Worm (Caenorhabditis elegans): Measurements from ENCODE around the gene snt-6.

Gene snt-6

DNA sequence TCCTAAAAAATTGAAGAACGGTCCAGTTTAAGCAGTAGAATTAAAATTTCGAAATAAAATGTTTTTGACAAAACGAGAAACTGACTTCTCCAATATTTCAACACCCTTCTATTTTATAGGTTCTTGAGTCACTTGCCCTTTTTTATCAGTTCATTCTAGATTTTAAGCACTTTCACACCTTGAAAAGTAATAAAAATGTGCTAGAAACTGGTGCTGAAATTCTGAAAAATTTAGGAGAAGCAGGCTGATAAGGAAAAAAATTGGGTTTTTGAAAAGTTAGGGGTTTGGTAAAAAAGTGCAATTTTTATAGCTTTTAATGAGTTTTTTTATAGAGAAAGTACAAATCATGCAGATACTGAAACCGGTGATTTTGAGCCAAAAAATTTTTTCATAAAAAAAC, 10.3 kb upstream of the snt-6 start:
- TF ChIP-seq ceh-39 (tag; optimal IDR thresholded peaks at IDR 0.05): no peak
- no peak for TF ChIP-seq cnd-1 (tag; optimal IDR thresholded peaks at IDR 0.05)
- no peak for TF ChIP-seq zip-8 (tag; optimal IDR thresholded peaks at IDR 0.05)
- TF ChIP-seq unc-39 (tag; optimal IDR thresholded peaks at IDR 0.05): no peak

DNA sequence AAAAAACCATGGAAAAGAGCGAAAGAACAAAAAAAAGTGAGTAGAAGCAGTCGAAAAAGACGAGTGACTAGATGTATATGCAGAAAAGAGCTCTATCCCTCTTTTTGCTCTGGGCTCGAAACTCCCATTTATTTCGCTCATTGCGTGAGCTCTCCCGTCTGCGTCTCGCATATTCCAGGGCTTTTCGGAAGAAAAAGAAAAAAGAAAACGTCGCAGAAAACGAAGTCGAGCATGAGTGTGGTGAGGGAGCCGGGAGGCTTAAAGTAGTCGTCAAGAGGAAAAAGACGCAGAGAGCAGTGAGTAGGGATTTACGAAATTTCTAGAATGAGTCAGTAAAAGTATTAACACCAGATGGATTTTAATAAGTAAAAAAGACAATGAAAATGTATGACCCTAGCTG, 9.8 kb upstream of the snt-6 start:
- peak; percentile 67 for TF ChIP-seq ces-1 (GFP tag; optimal IDR thresholded peaks at IDR 0.05)
- TF ChIP-seq unc-62 (GFP tag; optimal IDR thresholded peaks at IDR 0.05): no peak
- peak; percentile 25 for TF ChIP-seq mep-1 (tag; optimal IDR thresholded peaks at IDR 0.05)

DNA sequence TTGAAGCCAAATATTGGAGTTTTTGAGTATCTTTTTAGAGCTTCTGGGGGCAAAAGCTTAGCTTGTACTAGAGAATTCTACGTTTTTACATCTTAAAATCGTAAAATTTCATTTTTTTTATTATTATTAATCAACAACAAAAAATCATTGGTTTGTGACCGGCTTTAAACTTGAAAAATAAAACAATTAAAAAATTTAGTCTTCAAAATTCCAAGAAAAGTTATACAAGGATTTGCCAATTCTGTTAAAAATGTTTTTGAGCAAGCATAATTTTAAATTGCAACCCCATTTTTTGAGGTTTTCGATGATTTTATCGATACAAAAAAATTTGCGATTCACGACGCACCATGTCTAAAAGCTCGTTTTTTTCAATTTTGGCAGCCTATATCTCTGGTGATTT, 7.2 kb upstream of the snt-6 start:
- no peak for TF ChIP-seq hlh-1 (tag; optimal IDR thresholded peaks at IDR 0.05)

DNA sequence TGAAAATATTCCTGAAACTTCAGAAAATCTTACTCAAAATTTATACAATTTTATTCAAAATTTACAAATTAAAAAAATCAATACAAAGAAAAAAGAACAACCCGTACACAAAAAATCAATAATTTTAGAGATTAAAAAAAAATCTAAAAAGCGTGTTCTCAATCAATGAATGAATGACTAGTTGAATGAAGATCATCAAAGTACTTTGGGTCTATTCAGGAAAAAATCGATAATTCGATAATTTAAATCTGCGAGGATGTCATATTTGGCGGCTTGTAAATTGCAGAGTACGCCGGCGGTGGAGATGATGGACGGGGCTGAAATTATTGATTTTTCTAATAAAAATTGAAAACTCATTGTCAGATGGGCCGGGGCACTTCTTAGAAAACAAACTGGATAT, 6.1 kb upstream of the snt-6 start:
- TF ChIP-seq nhr-2 (tag; optimal IDR thresholded peaks at IDR 0.05): no peak
- TF ChIP-seq mls-2 (tag; optimal IDR thresholded peaks at IDR 0.05): no peak
- no peak for TF ChIP-seq ceh-39 (tag; optimal IDR thresholded peaks at IDR 0.05)
- TF ChIP-seq unc-120 (tag; optimal IDR thresholded peaks at IDR 0.05; ENCODE audit: poor library complexity, severe bottlenecking): no peak
- TF ChIP-seq tbx-8 (GFP tag; optimal IDR thresholded peaks at IDR 0.05): no peak
- TF ChIP-seq elt-3 (tag; optimal IDR thresholded peaks at IDR 0.05): no peak
- TF ChIP-seq elt-1 (tag; optimal IDR thresholded peaks at IDR 0.05; ENCODE audit: borderline replicate concordance, insufficient read depth): no peak

DNA sequence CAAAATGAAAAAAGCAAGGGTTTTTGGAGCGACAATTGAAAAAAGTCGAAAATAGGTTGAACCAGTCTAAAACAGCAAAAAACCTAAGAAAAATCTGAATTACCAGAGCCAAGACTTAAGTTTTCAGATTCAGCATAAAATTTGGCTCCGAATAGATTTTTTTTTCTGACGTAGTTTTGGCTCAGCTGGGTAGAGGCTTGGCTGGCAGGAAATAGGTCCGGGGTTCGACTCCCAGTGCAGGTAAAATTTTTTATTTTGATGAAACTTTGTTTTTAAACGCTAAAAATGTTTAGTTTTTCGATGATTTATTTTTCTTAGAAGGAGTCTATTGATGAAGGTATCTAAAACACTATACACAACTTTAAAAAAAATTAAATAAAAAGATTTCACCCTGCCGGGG, 5.0 kb upstream of the snt-6 start:
- TF ChIP-seq ces-1 (GFP tag; optimal IDR thresholded peaks at IDR 0.05): no peak
- no peak for TF ChIP-seq zip-8 (tag; optimal IDR thresholded peaks at IDR 0.05)
- no peak for TF ChIP-seq tbx-8 (GFP tag; optimal IDR thresholded peaks at IDR 0.05)
- TF ChIP-seq nhr-12 (tag; optimal IDR thresholded peaks at IDR 0.05): no peak
- TF ChIP-seq mab-5 (tag; optimal IDR thresholded peaks at IDR 0.05): no peak
- no peak for TF ChIP-seq bed-3 (GFP tag; optimal IDR thresholded peaks at IDR 0.05)
- no peak for TF ChIP-seq nhr-28 (tag; optimal IDR thresholded peaks at IDR 0.05)
- TF ChIP-seq mls-2 (tag; optimal IDR thresholded peaks at IDR 0.05): no peak
- no peak for TF ChIP-seq unc-120 (tag; optimal IDR thresholded peaks at IDR 0.05; ENCODE audit: poor library complexity, severe bottlenecking)
- no peak for TF ChIP-seq M03D4.4 (tag; optimal IDR thresholded peaks at IDR 0.05)
- TF ChIP-seq unc-62 (GFP tag; optimal IDR thresholded peaks at IDR 0.05): no peak
- no peak for TF ChIP-seq cnd-1 (tag; optimal IDR thresholded peaks at IDR 0.05)
- TF ChIP-seq mep-1 (tag; optimal IDR thresholded peaks at IDR 0.05): no peak
- no peak for TF ChIP-seq ztf-11 (tag; optimal IDR thresholded peaks at IDR 0.05)

DNA sequence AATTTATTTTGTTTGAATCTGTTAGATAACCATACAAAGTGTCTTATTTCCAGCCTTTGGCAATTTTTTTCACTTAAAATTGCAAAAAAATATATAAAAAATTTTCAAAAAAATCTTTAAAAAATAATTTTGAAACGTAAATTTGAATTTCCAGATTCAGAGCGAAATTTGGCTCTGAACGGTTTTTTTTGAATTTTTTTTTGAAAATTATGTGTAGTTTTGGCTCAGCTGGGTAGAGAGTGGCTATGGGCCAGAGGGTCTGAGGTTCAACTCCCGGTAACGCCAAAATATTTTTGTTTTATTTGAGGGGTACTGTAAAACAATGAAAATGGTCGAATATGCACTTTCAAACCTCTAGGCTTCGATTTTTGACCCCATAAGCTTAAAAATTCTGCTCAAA, 3.5 kb upstream of the snt-6 start:
- no peak for TF ChIP-seq elt-3 (tag; optimal IDR thresholded peaks at IDR 0.05)
- TF ChIP-seq nhr-28 (tag; optimal IDR thresholded peaks at IDR 0.05): no peak
- TF ChIP-seq ceh-39 (tag; optimal IDR thresholded peaks at IDR 0.05): no peak
- TF ChIP-seq tbx-8 (GFP tag; optimal IDR thresholded peaks at IDR 0.05): no peak
- no peak for TF ChIP-seq lin-13 (tag; optimal IDR thresholded peaks at IDR 0.05)
- TF ChIP-seq elt-1 (tag; optimal IDR thresholded peaks at IDR 0.05; ENCODE audit: borderline replicate concordance, insufficient read depth): no peak
- TF ChIP-seq ham-2 (GFP tag; optimal IDR thresholded peaks at IDR 0.05): no peak
- TF ChIP-seq snpc-4 (tag; optimal IDR thresholded peaks at IDR 0.05): no peak
- no peak for TF ChIP-seq lsy-2 (tag; optimal IDR thresholded peaks at IDR 0.05)
- no peak for TF ChIP-seq zip-8 (tag; optimal IDR thresholded peaks at IDR 0.05)
- TF ChIP-seq cnd-1 (tag; optimal IDR thresholded peaks at IDR 0.05): no peak

DNA sequence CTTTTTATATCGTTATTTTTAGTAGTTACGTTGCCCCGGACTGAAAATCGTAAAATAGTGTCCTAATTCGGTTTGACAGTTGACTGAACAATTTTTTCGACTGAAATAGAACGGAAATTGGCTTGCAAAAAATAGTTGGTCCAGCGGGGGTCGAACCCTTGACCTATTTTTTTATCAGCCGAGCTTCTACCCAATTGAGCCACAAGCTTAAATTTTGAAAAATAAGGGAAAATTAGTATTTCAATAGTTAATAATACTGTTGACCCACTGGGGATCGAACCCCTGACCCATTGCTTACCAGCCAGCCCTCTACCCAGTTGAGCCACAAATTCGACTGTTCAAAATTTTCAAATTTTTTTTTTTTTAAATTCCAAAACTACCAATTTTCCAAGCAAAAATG, 1.8 kb upstream of the snt-6 start:
- TF ChIP-seq sem-2 (GFP tag; optimal IDR thresholded peaks at IDR 0.05): no peak
- TF ChIP-seq unc-39 (tag; optimal IDR thresholded peaks at IDR 0.05): no peak
- no peak for TF ChIP-seq ztf-11 (tag; optimal IDR thresholded peaks at IDR 0.05)
- TF ChIP-seq ceh-83 (GFP tag; optimal IDR thresholded peaks at IDR 0.05): no peak
- no peak for TF ChIP-seq hlh-1 (tag; optimal IDR thresholded peaks at IDR 0.05)
- no peak for TF ChIP-seq nhr-28 (tag; optimal IDR thresholded peaks at IDR 0.05)

DNA sequence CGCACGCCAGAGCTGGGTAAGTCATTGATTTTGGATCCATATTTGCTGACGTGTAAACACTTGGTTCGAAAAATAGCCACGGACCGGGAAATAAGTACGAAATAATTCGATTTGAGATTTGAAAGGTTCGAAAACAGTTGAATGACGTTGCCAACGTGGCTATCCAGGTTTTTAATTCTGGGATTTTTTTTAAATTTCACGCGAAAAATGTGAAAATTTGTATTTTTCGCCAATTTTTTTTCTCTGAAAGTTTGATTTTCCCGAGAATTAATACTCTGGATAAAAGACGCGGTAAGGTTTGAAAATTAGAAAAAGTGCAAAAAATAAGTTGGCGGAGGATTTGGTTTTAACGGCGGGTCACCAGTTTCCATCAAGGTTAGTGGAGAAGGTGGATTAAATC, 9.2 kb downstream of the snt-6 start, which contains the start of gene fbxc-48:
fbxc-48 (minus strand) TSS at position 101 of the 400 bp plus-strand sequence.
- TF ChIP-seq ham-2 (GFP tag; optimal IDR thresholded peaks at IDR 0.05) (no peak), nhr-12 (tag; optimal IDR thresholded peaks at IDR 0.05) (no peak), zip-8 (tag; optimal IDR thresholded peaks at IDR 0.05) (no peak), ceh-43 (GFP tag; optimal IDR thresholded peaks at IDR 0.05) (no peak), nhr-2 (tag; optimal IDR thresholded peaks at IDR 0.05) (no peak)
